Worm (Caenorhabditis elegans) whole organism, L3 larva: ENCODE results near the gene sdc-3.

Experiments used
- R02D3.7 ChIP-seq: fragments of 150-350 bp; optimal IDR thresholded peaks from 2 replicates; lab custom pipeline; 2014; ENCODE audit warnings: missing biosample characterization, missing genetic modification characterization
- ama-1 ChIP-seq: fragments of 150-350 bp; optimal IDR thresholded peaks from 2 replicates; lab custom pipeline; 2018
- elt-3 ChIP-seq, 3 experiments: fragments of 150-350 bp in 1 of 3; sonication (generic microtip) in 2 of 3; optimal IDR thresholded peaks; 2 replicates in 2 of 3; 4 replicates in 1 of 3; lab custom pipeline; 2014 to 2017; ENCODE audit warnings: missing biosample characterization in 3 of 3, missing genetic modification characterization in 3 of 3
- fos-1 ChIP-seq: fragments of 150-350 bp; optimal IDR thresholded peaks from 2 replicates; lab custom pipeline; 2014; ENCODE audit warnings: missing biosample characterization, missing genetic modification characterization

DNA sequence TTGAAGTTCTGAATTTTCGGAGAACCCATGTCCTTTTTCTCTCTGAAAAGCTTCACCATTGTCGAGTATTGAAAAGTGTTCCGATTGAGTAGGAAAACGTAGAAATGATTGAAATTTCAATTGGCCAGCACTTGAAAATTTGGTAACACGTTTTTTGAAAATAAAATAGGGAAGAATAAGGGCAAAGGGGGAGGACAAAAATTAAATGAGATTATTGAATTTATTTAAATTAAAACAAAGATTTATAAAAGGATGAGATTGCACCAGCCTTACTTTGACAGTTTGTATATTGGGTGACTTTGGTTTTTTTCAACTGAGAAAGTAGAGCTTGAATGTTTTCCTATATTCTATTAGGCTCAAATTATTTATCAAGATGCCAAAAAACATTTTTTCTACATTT is 33.8 kb downstream of the sdc-3 start, which contains the start of gene obr-2:
- TF ChIP-seq fos-1 (no peak), ama-1 (no peak), R02D3.7 (tag; lab: Kevin White, UChicago) (no peak), elt-3 (tag; optimal IDR thresholded peaks at IDR 0.05; lab: Kevin White, UChicago) (no peak)
